Worm (Caenorhabditis elegans): ENCODE measurements around the gene col-99.
A peak's percentile ranks its signal among the peaks of the same experiment; 100 is the strongest.

col-99 gene

DNA sequence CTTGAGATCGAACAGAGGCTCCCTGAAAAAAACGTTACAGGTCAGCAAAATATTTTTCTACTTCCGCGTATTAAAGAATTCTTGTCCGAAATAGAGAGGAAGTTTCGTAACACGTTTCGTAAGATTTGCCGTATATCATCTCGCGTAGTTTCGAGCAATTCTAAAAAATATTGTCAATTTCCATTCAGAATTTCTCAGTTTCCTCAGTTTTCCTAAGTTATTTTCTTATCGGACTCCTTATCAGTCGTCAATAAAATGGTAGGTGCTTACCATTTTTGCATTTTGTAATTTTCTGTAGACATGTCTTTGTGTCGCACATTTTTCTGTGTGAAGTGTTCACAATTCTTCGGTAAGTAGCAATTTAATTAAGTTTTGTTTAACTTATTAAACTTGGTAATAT, 12.1 kb upstream of the col-99 start, which contains the start of gene Y38C1AA.19:
Gene Y38C1AA.19, plus strand, starts transcription at position 301 of the 400 bp plus-strand sequence.
- TF ChIP-seq nhr-237 (tag; optimal IDR thresholded peaks at IDR 0.05) (no peak), pha-4 (tag; optimal IDR thresholded peaks at IDR 0.05) (no peak)

DNA sequence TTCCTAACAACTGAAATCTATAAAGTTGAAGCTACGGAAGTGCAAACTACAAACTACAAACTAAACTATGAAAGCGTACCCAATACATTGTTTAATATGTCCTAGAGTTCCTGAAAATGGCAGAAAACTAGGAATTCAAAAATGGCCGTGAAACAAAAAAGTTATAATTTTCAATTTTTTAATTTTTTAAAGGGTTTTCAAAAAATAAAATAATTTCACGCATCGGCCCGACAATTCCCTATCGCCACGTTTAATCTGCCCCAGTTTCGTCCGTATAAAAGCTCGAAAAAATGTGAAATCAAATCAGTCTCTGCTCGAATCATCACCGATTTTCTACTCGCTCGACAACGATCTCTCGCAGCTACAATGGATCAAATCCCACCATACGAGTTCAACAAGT, 10.9 kb upstream of the col-99 start, which contains the start of gene Y38C1AA.7:
Gene Y38C1AA.7, plus strand, starts transcription at position 301 of the 400 bp plus-strand sequence.
- TF ChIP-seq tbx-8 (GFP tag; optimal IDR thresholded peaks at IDR 0.05) (no peak), sem-2 (GFP tag; optimal IDR thresholded peaks at IDR 0.05) (no peak), nhr-28 (tag; optimal IDR thresholded peaks at IDR 0.05) (no peak), drap-1 (GFP tag; optimal IDR thresholded peaks at IDR 0.05) (no peak), ceh-43 (GFP tag; optimal IDR thresholded peaks at IDR 0.05) (no peak), unc-120 (tag; optimal IDR thresholded peaks at IDR 0.05; ENCODE audit: poor library complexity, severe bottlenecking) (no peak), pha-4 (tag; optimal IDR thresholded peaks at IDR 0.05) (no peak), nhr-12 (tag; optimal IDR thresholded peaks at IDR 0.05) (no peak), M03D4.4 (tag; optimal IDR thresholded peaks at IDR 0.05) (no peak), bed-3 (GFP tag; optimal IDR thresholded peaks at IDR 0.05) (no peak), hlh-1 (tag; optimal IDR thresholded peaks at IDR 0.05) (no peak), mep-1 (tag; optimal IDR thresholded peaks at IDR 0.05) (no peak), blmp-1 (tag; optimal IDR thresholded peaks at IDR 0.05) (no peak), lin-13 (tag; optimal IDR thresholded peaks at IDR 0.05) (no peak), elt-3 (tag; optimal IDR thresholded peaks at IDR 0.05) (no peak), nhr-237 (tag; optimal IDR thresholded peaks at IDR 0.05) (no peak), unc-39 (tag; optimal IDR thresholded peaks at IDR 0.05) (no peak)

DNA sequence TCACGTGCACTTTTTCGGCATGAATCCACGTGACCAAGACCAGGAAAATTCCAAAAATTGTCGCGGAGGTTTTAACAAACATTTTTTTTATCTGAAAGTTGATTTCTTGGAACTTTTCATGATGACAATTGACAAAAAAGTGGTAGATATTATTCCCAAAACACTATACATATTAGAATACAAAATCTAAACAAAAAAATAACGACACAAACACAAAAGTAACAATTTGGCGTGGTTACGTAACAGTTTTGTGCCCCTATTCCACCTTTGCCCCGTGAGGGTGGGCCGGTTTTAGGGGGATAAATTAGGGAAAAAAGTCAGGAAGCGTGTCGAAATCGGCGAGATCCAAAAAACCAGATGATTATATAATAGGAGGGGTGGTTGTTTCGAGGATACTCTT, 10.1 kb upstream of the col-99 start, which contains the start of gene gegf-1:
Gene gegf-1, minus strand, starts transcription at position 101 of the 400 bp plus-strand sequence.
- TF ChIP-seq zip-8 (tag; optimal IDR thresholded peaks at IDR 0.05) = no peak
- TF ChIP-seq mab-5 (tag; optimal IDR thresholded peaks at IDR 0.05) = no peak

DNA sequence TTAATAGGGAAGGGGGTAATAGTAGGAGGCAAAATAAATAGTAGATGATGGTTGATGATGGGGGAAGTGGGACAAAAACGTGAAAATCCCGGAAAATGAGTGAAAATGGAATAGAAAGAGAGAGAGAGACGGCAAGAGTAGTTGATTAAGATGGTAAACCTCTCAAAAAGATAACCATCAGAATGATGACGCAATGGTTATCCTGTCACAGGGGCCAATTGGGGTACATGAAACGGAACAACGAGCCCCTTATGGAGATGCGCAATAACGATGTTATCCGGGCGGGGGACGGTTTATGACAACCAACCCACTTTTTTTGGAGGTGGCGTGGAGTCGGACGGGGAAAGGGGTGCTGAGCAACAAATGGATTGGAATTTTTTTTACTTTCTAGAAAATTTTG, 2.1 kb upstream of the col-99 start:
- TF ChIP-seq tbx-8 (GFP tag; optimal IDR thresholded peaks at IDR 0.05) (no peak), lin-32 (GFP tag; optimal IDR thresholded peaks at IDR 0.05) (no peak), mls-2 (tag; optimal IDR thresholded peaks at IDR 0.05) (no peak), blmp-1 (tag; optimal IDR thresholded peaks at IDR 0.05) (no peak), ztf-11 (tag; optimal IDR thresholded peaks at IDR 0.05) (no peak), unc-62 (GFP tag; optimal IDR thresholded peaks at IDR 0.05) (peak; percentile 12), drap-1 (GFP tag; optimal IDR thresholded peaks at IDR 0.05) (no peak), sptf-1 (tag; optimal IDR thresholded peaks at IDR 0.05) (no peak), pha-4 (tag; optimal IDR thresholded peaks at IDR 0.05) (no peak), elt-3 (tag; optimal IDR thresholded peaks at IDR 0.05) (no peak), cnd-1 (tag; optimal IDR thresholded peaks at IDR 0.05) (no peak), nhr-76 (tag; optimal IDR thresholded peaks at IDR 0.05) (no peak), ces-1 (GFP tag; optimal IDR thresholded peaks at IDR 0.05) (no peak), snpc-4 (tag; optimal IDR thresholded peaks at IDR 0.05) (no peak), mab-5 (tag; optimal IDR thresholded peaks at IDR 0.05) (no peak), nhr-2 (tag; optimal IDR thresholded peaks at IDR 0.05) (peak; percentile 95), lin-13 (tag; optimal IDR thresholded peaks at IDR 0.05) (no peak), zip-8 (tag; optimal IDR thresholded peaks at IDR 0.05) (peak; percentile 29), elt-1 (tag; optimal IDR thresholded peaks at IDR 0.05; ENCODE audit: borderline replicate concordance, insufficient read depth) (peak; percentile 59), ham-2 (GFP tag; optimal IDR thresholded peaks at IDR 0.05) (no peak), nhr-237 (tag; optimal IDR thresholded peaks at IDR 0.05) (no peak), lsy-2 (tag; optimal IDR thresholded peaks at IDR 0.05) (no peak), nhr-12 (tag; optimal IDR thresholded peaks at IDR 0.05) (no peak), M03D4.4 (tag; optimal IDR thresholded peaks at IDR 0.05) (no peak), unc-120 (tag; optimal IDR thresholded peaks at IDR 0.05; ENCODE audit: poor library complexity, severe bottlenecking) (no peak), unc-39 (tag; optimal IDR thresholded peaks at IDR 0.05) (no peak), sem-2 (GFP tag; optimal IDR thresholded peaks at IDR 0.05) (no peak), hlh-1 (tag; optimal IDR thresholded peaks at IDR 0.05) (no peak), ceh-39 (tag; optimal IDR thresholded peaks at IDR 0.05) (no peak), nhr-28 (tag; optimal IDR thresholded peaks at IDR 0.05) (no peak), ceh-43 (GFP tag; optimal IDR thresholded peaks at IDR 0.05) (no peak), flh-1 (GFP tag; optimal IDR thresholded peaks at IDR 0.05) (no peak), ceh-83 (GFP tag; optimal IDR thresholded peaks at IDR 0.05) (no peak)

Data from whole organism, mixed stage, embryonic.